Worm (Caenorhabditis elegans): ENCODE measurements around the gene fbxa-7.

- TF ChIP-seq dmd-4 (tag; optimal IDR thresholded peaks at IDR 0.05; ENCODE audit: borderline replicate concordance) (no peak), fkh-10 (GFP tag; optimal IDR thresholded peaks at IDR 0.05) (no peak), nhr-11 (tag; optimal IDR thresholded peaks at IDR 0.05) (no peak), ceh-2 (tag; optimal IDR thresholded peaks at IDR 0.05) (no peak), hlh-8 (tag; optimal IDR thresholded peaks at IDR 0.05) (no peak), ref-2 (tag; optimal IDR thresholded peaks at IDR 0.05) (no peak), T23F11.4 (GFP tag; optimal IDR thresholded peaks at IDR 0.05) (no peak), unc-42 (tag; optimal IDR thresholded peaks at IDR 0.05) (no peak), sox-4 (tag; optimal IDR thresholded peaks at IDR 0.05) (no peak), pha-2 (tag; optimal IDR thresholded peaks at IDR 0.05) (no peak), pha-4 (tag; optimal IDR thresholded peaks at IDR 0.05) (no peak)
Measured at ce11 chrIII:2210601-2211000, 40.6 kb downstream of the fbxa-7 start.
